Fruit fly (Drosophila melanogaster): ENCODE results near the gene CG7536.

Gene CG7536

dm6 chrX:18101778-18102177 is 13.4 kb upstream of the CG7536 start, which contains the start of gene Taf8:
Gene Taf8, plus strand, starts transcription at chrX:18101970.
- TF ChIP-seq CG15710 (tag; optimal IDR thresholded peaks at IDR 0.05): no peak

- no peak for TF ChIP-seq CG34367 (tag; optimal IDR thresholded peaks at IDR 0.05)
- TF ChIP-seq CG4496 (GFP tag; IDR thresholded peaks at IDR 0.05): no peak
- TF ChIP-seq Snoo (tag; optimal IDR thresholded peaks at IDR 0.05): no peak
- no peak for TF ChIP-seq Pif1B (GFP tag; optimal IDR thresholded peaks at IDR 0.05)
- TF ChIP-seq EcR (GFP tag; optimal IDR thresholded peaks at IDR 0.05): no peak
- TF ChIP-seq CG15710 (tag; optimal IDR thresholded peaks at IDR 0.05): no peak
- TF ChIP-seq gl (tag; optimal IDR thresholded peaks at IDR 0.05): no peak
- no peak for TF ChIP-seq CG10348 (GFP tag; IDR thresholded peaks at IDR 0.05)
- no peak for TF ChIP-seq CG17806 (tag; optimal IDR thresholded peaks at IDR 0.05)
- no peak for TF ChIP-seq CG12605 (GFP tag; IDR thresholded peaks at IDR 0.05)
- TF ChIP-seq rn (GFP tag; IDR thresholded peaks at IDR 0.05): no peak
- no peak for TF ChIP-seq CG8301 (tag; optimal IDR thresholded peaks at IDR 0.05)
These were observed 12.9 kb upstream of the CG7536 start, which contains the start of gene Mvb12 for dm6 chrX:18101098-18101711. Gene Mvb12, minus strand, starts transcription at chrX:18101314.

- no peak for TF ChIP-seq CG34367 (tag; optimal IDR thresholded peaks at IDR 0.05)
- 0 out of 2 replicates have a peak, but pooled peaks have one; percentile 33 for TF ChIP-seq CG32121 (GFP tag; IDR thresholded peaks at IDR 0.05)
These were observed 11.9 kb upstream of the CG7536 start for dm6 chrX:18100146-18100669.

DNA sequence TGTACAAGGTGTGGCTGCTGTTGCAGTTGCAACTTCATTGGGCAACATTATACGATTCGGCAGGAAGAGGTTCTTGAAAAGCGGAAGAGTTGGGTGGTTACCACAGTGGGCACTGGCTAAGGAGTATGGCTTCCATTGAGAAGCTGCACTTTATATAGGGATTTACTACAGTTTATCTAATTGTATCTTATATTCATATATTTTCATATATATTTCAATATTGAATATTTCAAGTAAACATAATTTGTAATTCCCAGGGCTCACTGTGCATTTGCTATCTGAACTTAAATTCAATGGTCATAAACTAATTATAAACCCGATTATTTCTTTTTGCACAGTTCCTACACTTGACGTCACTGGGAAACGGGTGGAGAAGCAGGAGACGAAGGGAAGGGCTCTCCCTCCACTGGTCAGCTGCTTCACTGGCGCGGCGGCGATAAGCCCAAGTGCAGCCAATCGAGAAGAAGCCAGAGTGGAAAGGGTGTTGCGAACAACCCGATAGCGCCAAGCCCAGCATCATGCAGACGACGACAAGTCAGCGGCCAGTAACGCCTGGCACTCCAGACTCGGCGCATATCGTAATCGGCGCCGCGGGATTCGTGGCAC is 6.5 kb upstream of the CG7536 start:
- 0 out of 2 replicates have a peak, but pooled peaks have one; percentile 41 for TF ChIP-seq CG32121 (GFP tag; IDR thresholded peaks at IDR 0.05)
- no peak for TF ChIP-seq gl (tag; optimal IDR thresholded peaks at IDR 0.05)
- peak; percentile 45 for TF ChIP-seq Ets98B (GFP tag; IDR thresholded peaks at IDR 0.05)
- TF ChIP-seq CG9948 (tag; optimal IDR thresholded peaks at IDR 0.05): peak; percentile 65
- TF ChIP-seq CG34367 (tag; optimal IDR thresholded peaks at IDR 0.05): peak; percentile 35
- TF ChIP-seq Snoo (tag; optimal IDR thresholded peaks at IDR 0.05): peak; percentile 44
- peak; percentile 11 for TF ChIP-seq Pif1A (GFP tag; optimal IDR thresholded peaks at IDR 0.05)
- TF ChIP-seq CG4496 (GFP tag; IDR thresholded peaks at IDR 0.05): peak; percentile 59; the same call in 2 of the 3 replicates
- TF ChIP-seq fd96Ca (GFP tag; IDR thresholded peaks at IDR 0.05): peak; percentile 19; the same call in 1 of the 3 replicates
- TF ChIP-seq CG8159 (tag; optimal IDR thresholded peaks at IDR 0.05): peak; percentile 65
- TF ChIP-seq CG14655 (GFP tag; optimal IDR thresholded peaks at IDR 0.05): peak; percentile 78
- no peak for TF ChIP-seq EcR (GFP tag; optimal IDR thresholded peaks at IDR 0.05)
- TF ChIP-seq CG10348 (GFP tag; IDR thresholded peaks at IDR 0.05): no peak
- no peak for TF ChIP-seq Pif1B (GFP tag; optimal IDR thresholded peaks at IDR 0.05)
- TF ChIP-seq CG12605 (GFP tag; IDR thresholded peaks at IDR 0.05): 0 out of 2 replicates have a peak, but pooled peaks have one; percentile 9
- no peak for TF ChIP-seq CG13204 (GFP tag; optimal IDR thresholded peaks at IDR 0.05)
- peak; percentile 55 for TF ChIP-seq CG8301 (tag; optimal IDR thresholded peaks at IDR 0.05)
- peak; percentile 63 for TF ChIP-seq CG17806 (tag; optimal IDR thresholded peaks at IDR 0.05)
- TF ChIP-seq CG15710 (tag; optimal IDR thresholded peaks at IDR 0.05): peak; percentile 65
- TF ChIP-seq D1 (tag; optimal IDR thresholded peaks at IDR 0.05): no peak
- TF ChIP-seq rn (GFP tag; IDR thresholded peaks at IDR 0.05): no peak

dm6 chrX:18094130-18094529 is 5.8 kb upstream of the CG7536 start:
- TF ChIP-seq fd96Ca (GFP tag; IDR thresholded peaks at IDR 0.05) (no peak), EcR (GFP tag; optimal IDR thresholded peaks at IDR 0.05) (peak; percentile 12)

DNA sequence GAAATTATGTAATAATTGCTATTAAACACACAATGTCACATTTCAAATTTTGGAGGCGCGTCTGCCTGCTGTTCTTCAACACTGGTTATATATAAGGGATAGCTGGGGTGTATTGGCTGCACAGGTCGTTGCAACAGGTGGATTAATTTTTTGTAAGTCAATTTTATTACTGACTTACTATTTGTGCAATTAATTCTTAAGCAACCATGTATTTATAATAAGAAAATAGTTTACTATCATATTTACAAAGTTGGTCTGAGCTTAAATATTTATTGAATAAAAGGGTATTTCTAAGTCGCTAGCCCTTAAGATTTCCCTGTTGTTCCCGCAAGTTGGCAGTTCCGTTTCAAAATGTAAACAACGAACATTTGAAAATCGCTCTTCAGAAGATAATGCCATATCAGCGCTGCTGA is 4.5 kb upstream of the CG7536 start, which contains the start of gene RhoGAP16F:
Gene RhoGAP16F, plus strand, starts transcription at position 336 of the 413 bp plus-strand sequence.
- TF ChIP-seq CG34367 (tag; optimal IDR thresholded peaks at IDR 0.05) (peak; percentile 72), CG17806 (tag; optimal IDR thresholded peaks at IDR 0.05) (peak; percentile 70), CG12605 (GFP tag; IDR thresholded peaks at IDR 0.05) (peak; percentile 77), D1 (tag; optimal IDR thresholded peaks at IDR 0.05) (no peak), EcR (GFP tag; optimal IDR thresholded peaks at IDR 0.05) (no peak), rn (GFP tag; IDR thresholded peaks at IDR 0.05) (no peak), CG32121 (GFP tag; IDR thresholded peaks at IDR 0.05) (peak; percentile 77), Snoo (tag; optimal IDR thresholded peaks at IDR 0.05) (peak; percentile 77), CG15710 (tag; optimal IDR thresholded peaks at IDR 0.05) (peak; percentile 77), CG8159 (tag; optimal IDR thresholded peaks at IDR 0.05) (peak; percentile 78), CG9948 (tag; optimal IDR thresholded peaks at IDR 0.05) (peak; percentile 66), CG14655 (GFP tag; optimal IDR thresholded peaks at IDR 0.05) (peak; percentile 74), fd96Ca (GFP tag; IDR thresholded peaks at IDR 0.05) (peak; percentile 70), CG4496 (GFP tag; IDR thresholded peaks at IDR 0.05) (peak; percentile 76), CG10348 (GFP tag; IDR thresholded peaks at IDR 0.05) (no peak), CG8301 (tag; optimal IDR thresholded peaks at IDR 0.05) (peak; percentile 77), gl (tag; optimal IDR thresholded peaks at IDR 0.05) (peak; percentile 13), CG13204 (GFP tag; optimal IDR thresholded peaks at IDR 0.05) (no peak), Ets98B (GFP tag; IDR thresholded peaks at IDR 0.05) (peak; percentile 66), Pif1B (GFP tag; optimal IDR thresholded peaks at IDR 0.05) (peak; percentile 61), Pif1A (GFP tag; optimal IDR thresholded peaks at IDR 0.05) (peak; percentile 76)
